Worm (Caenorhabditis elegans) whole organism, L4 larva: ENCODE data around the gene nop-1.

Source experiments
- F26F4.8 ChIP-seq: fragments of 200-800 bp; sonication (Bioruptor generic); conservative IDR thresholded peaks from 2 replicates; pipeline ENCODE4 v1.3.6; 2022; ENCODE audit warnings: missing genetic modification characterization, missing compliant biosample characterization
- F44E2.7 ChIP-seq: fragments of 200-800 bp; sonication (Bioruptor generic); IDR thresholded peaks from 2 replicates; pipeline ENCODE4 v2.1.2; 2022; ENCODE audit warnings: missing genetic modification characterization, missing compliant biosample characterization
- R02D3.7 ChIP-seq: fragments of 150-350 bp; sonication (generic microtip); optimal IDR thresholded peaks from 3 replicates; lab custom pipeline; 2014; ENCODE audit warnings: missing biosample characterization, missing genetic modification characterization
- T20F7.1 ChIP-seq: fragments of 200-800 bp; sonication (Bioruptor generic); optimal IDR thresholded peaks from 2 replicates; lab custom pipeline; 2018; ENCODE audit warnings: mild to moderate bottlenecking, missing genetic modification characterization, missing compliant biosample characterization
- aha-1 ChIP-seq: fragments of 150-350 bp; peaks from one replicate; lab custom pipeline; 2014; ENCODE audit warnings: missing biosample characterization, missing genetic modification characterization
- ceh-20 ChIP-seq: fragments of 200-800 bp; sonication (Bioruptor generic); IDR thresholded peaks from 2 replicates; pipeline ENCODE4 v1.3.6; 2022; ENCODE audit warnings: missing genetic modification reagents, missing genetic modification characterization, missing compliant biosample characterization
- ceh-28 ChIP-seq: fragments of 150-350 bp; optimal IDR thresholded peaks from 2 replicates; lab custom pipeline; 2014; ENCODE audit warnings: missing biosample characterization, missing genetic modification reagents, missing genetic modification characterization
- ceh-44 ChIP-seq: fragments of 200-800 bp; sonication (Bioruptor generic); IDR thresholded peaks from 2 replicates; pipeline ENCODE4 v1.3.6; 2022; ENCODE audit warnings: missing genetic modification reagents, missing genetic modification characterization, missing compliant biosample characterization
- ceh-62 ChIP-seq: sonication (generic microtip); optimal IDR thresholded peaks from 2 replicates; lab custom pipeline; 2017; ENCODE audit warnings: missing biosample characterization, missing genetic modification characterization
- ces-1 ChIP-seq: fragments of 150-350 bp; sonication (generic microtip); optimal IDR thresholded peaks from 4 replicates; lab custom pipeline; 2014; ENCODE audit warnings: missing biosample characterization, missing genetic modification reagents, missing genetic modification characterization
- daf-16 ChIP-seq, 3 experiments: sonication (generic microtip); optimal IDR thresholded peaks; 2 replicates each; lab custom pipeline; 2016 to 2017; ENCODE audit warnings: missing genetic modification characterization in 3 of 3, missing genetic modification reagents in 3 of 3, mild to moderate bottlenecking in 2 of 3, missing compliant biosample characterization in 2 of 3, missing biosample characterization in 1 of 3, moderate library complexity in 1 of 3
- daf-19 ChIP-seq: fragments of 200-800 bp; sonication (Bioruptor generic); conservative IDR thresholded peaks from 2 replicates; pipeline ENCODE4 v1.3.6; 2022; ENCODE audit warnings: missing genetic modification characterization, missing compliant biosample characterization
- dmd-6 ChIP-seq: fragments of 200-800 bp; sonication (Bioruptor generic); IDR thresholded peaks from 2 replicates; pipeline ENCODE4 v1.3.6; 2022; ENCODE audit warnings: missing genetic modification reagents, missing genetic modification characterization, missing compliant biosample characterization
- dmd-8 ChIP-seq: fragments of 200-800 bp; sonication (Bioruptor generic); IDR thresholded peaks from 2 replicates; pipeline ENCODE4 v1.3.6; 2022; ENCODE audit warnings: missing genetic modification characterization, missing compliant biosample characterization
- dpl-1 ChIP-seq: fragments of 150-350 bp; optimal IDR thresholded peaks from 2 replicates; lab custom pipeline; 2014; ENCODE audit warnings: missing biosample characterization, missing genetic modification reagents, missing genetic modification characterization
- fkh-10 ChIP-seq: fragments of 150-350 bp; optimal IDR thresholded peaks from 2 replicates; lab custom pipeline; 2014; ENCODE audit warnings: missing biosample characterization, missing genetic modification reagents, missing genetic modification characterization
- gei-8 ChIP-seq: fragments of 200-800 bp; sonication (Bioruptor generic); optimal IDR thresholded peaks from 2 replicates; lab custom pipeline; 2018; ENCODE audit warnings: mild to moderate bottlenecking, missing genetic modification characterization, missing compliant biosample characterization
- hlh-11 ChIP-seq: fragments of 200-800 bp; sonication (Bioruptor generic); optimal IDR thresholded peaks from 2 replicates; lab custom pipeline; 2018; ENCODE audit warnings: mild to moderate bottlenecking, missing genetic modification characterization, missing compliant biosample characterization
- hlh-30 ChIP-seq: sonication (generic microtip); optimal IDR thresholded peaks from 2 replicates; lab custom pipeline; 2017; ENCODE audit warnings: antibody characterized with exemption, mild to moderate bottlenecking, missing genetic modification characterization, missing compliant biosample characterization; ENCODE audit not compliant: insufficient read depth
- lin-13 ChIP-seq: fragments of 150-350 bp; optimal IDR thresholded peaks from 2 replicates; lab custom pipeline; 2014; ENCODE audit warnings: missing biosample characterization, missing genetic modification reagents, missing genetic modification characterization
- lin-38 ChIP-seq: fragments of 200-800 bp; sonication (Bioruptor generic); IDR thresholded peaks from 2 replicates; pipeline ENCODE4 v1.3.6; 2022; ENCODE audit warnings: missing genetic modification reagents, missing genetic modification characterization, missing compliant biosample characterization
- lsy-2 ChIP-seq, 2 experiments: fragments of 150-350 bp in 1 of 2; sonication (generic microtip) in 1 of 2; optimal IDR thresholded peaks; 2 replicates each; lab custom pipeline; 2014 to 2017; ENCODE audit warnings: missing biosample characterization in 2 of 2, missing genetic modification characterization in 2 of 2
- madf-9 ChIP-seq: fragments of 200-800 bp; sonication (Bioruptor generic); conservative IDR thresholded peaks from 2 replicates; pipeline ENCODE4 v1.3.6; 2022; ENCODE audit warnings: missing genetic modification reagents, missing genetic modification characterization, missing compliant biosample characterization
- nhr-111 ChIP-seq: fragments of 200-800 bp; sonication (Bioruptor generic); optimal IDR thresholded peaks from 2 replicates; lab custom pipeline; 2018; ENCODE audit warnings: mild to moderate bottlenecking, missing genetic modification characterization, missing compliant biosample characterization
- nhr-25 ChIP-seq: sonication (generic microtip); optimal IDR thresholded peaks from 2 replicates; lab custom pipeline; 2017; ENCODE audit warnings: missing genetic modification characterization, mild to moderate bottlenecking, missing compliant biosample characterization, antibody characterized with exemption, moderate library complexity, borderline replicate concordance; ENCODE audit not compliant: insufficient read depth
- nhr-28 ChIP-seq: fragments of 150-350 bp; optimal IDR thresholded peaks from 2 replicates; lab custom pipeline; 2014; ENCODE audit warnings: missing biosample characterization, missing genetic modification characterization
- nhr-42 ChIP-seq: fragments of 200-800 bp; sonication (Bioruptor generic); IDR thresholded peaks from 2 replicates; pipeline ENCODE4 v1.3.6; 2022; ENCODE audit warnings: missing genetic modification characterization, missing compliant biosample characterization
- nhr-48 ChIP-seq: sonication (generic microtip); optimal IDR thresholded peaks from 2 replicates; lab custom pipeline; 2016; ENCODE audit warnings: mild to moderate bottlenecking, missing genetic modification characterization, missing compliant biosample characterization
- pha-4 ChIP-seq, 2 experiments: fragments of 150-350 bp in 1 of 2; fragments of 200-800 bp in 1 of 2; sonication (Bioruptor generic) in 1 of 2; IDR thresholded peaks in 1 of 2; optimal IDR thresholded peaks in 1 of 2; 2 replicates each; pipeline versions ENCODE4 v1.3.6 to Lab custom; 2014 to 2022; ENCODE audit warnings: missing genetic modification characterization in 2 of 2, missing genetic modification reagents in 2 of 2, missing biosample characterization in 1 of 2, missing compliant biosample characterization in 1 of 2
- saeg-2 ChIP-seq: fragments of 200-800 bp; sonication (Bioruptor generic); IDR thresholded peaks from 2 replicates; pipeline ENCODE4 v1.3.6; 2022; ENCODE audit warnings: missing genetic modification reagents, missing genetic modification characterization, missing compliant biosample characterization
- snpc-4 ChIP-seq: fragments of 150-350 bp; optimal IDR thresholded peaks from 2 replicates; lab custom pipeline; 2014; ENCODE audit warnings: missing biosample characterization, missing genetic modification characterization
- spr-1 ChIP-seq: sonication (generic microtip); optimal IDR thresholded peaks from 2 replicates; lab custom pipeline; 2016; ENCODE audit warnings: mild to moderate bottlenecking, missing genetic modification characterization, missing compliant biosample characterization
- spr-3 ChIP-seq: fragments of 200-800 bp; sonication (Bioruptor generic); optimal IDR thresholded peaks from 2 replicates; lab custom pipeline; 2018; ENCODE audit warnings: mild to moderate bottlenecking, missing genetic modification characterization, missing compliant biosample characterization
- tag-97 ChIP-seq: fragments of 200-800 bp; sonication (Bioruptor generic); IDR thresholded peaks from 2 replicates; pipeline ENCODE4 v1.3.6; 2022; ENCODE audit warnings: missing genetic modification characterization, missing compliant biosample characterization
- vab-7 ChIP-seq: fragments of 200-800 bp; sonication (Bioruptor generic); IDR thresholded peaks from 2 replicates; pipeline ENCODE4 v1.3.6; 2022; ENCODE audit warnings: missing genetic modification reagents, missing genetic modification characterization, missing compliant biosample characterization
- zag-1 ChIP-seq: fragments of 150-350 bp; optimal IDR thresholded peaks from 2 replicates; lab custom pipeline; 2014; ENCODE audit warnings: missing biosample characterization, missing genetic modification characterization
- zip-11 ChIP-seq: fragments of 200-800 bp; sonication (Bioruptor generic); IDR thresholded peaks from 2 replicates; pipeline ENCODE4 v1.3.6; 2022; ENCODE audit warnings: missing genetic modification characterization, missing compliant biosample characterization

Gene nop-1

DNA sequence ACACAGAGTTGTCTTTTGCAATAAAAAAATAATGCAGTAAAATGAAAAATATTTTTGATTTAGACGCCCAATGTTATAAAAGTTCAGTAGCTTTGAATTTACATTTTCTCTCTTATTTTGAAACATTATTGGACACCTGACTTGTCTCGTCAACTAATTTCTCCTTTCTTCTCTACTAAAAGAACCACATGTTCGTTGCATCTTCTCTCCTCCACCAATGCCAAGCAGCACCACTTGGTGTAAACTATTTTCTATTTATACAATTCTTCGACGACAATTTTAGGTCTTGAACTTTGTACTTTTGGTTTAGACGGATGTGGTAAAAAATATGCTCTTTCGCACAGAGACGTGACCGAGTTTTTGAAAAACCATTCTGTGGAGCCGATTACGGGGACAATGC lies 27.9 kb upstream of the nop-1 start:
- peak in 1 of 2 experiments; percentile 19 for TF ChIP-seq daf-16 (GFP tag; optimal IDR thresholded peaks at IDR 0.05; lab: Kevin White, UChicago)
- no peak for TF ChIP-seq daf-16 (tag; optimal IDR thresholded peaks at IDR 0.05; lab: Kevin White, UChicago)
- no peak for TF ChIP-seq T20F7.1 (GFP tag; lab: Kevin White, UChicago)
- TF ChIP-seq spr-1 (tag; lab: Kevin White, UChicago) = no peak
- no peak for TF ChIP-seq nhr-48 (tag; lab: Kevin White, UChicago)
- no peak for TF ChIP-seq gei-8 (GFP tag; lab: Kevin White, UChicago)
- peak; percentile 14 for TF ChIP-seq hlh-30

DNA sequence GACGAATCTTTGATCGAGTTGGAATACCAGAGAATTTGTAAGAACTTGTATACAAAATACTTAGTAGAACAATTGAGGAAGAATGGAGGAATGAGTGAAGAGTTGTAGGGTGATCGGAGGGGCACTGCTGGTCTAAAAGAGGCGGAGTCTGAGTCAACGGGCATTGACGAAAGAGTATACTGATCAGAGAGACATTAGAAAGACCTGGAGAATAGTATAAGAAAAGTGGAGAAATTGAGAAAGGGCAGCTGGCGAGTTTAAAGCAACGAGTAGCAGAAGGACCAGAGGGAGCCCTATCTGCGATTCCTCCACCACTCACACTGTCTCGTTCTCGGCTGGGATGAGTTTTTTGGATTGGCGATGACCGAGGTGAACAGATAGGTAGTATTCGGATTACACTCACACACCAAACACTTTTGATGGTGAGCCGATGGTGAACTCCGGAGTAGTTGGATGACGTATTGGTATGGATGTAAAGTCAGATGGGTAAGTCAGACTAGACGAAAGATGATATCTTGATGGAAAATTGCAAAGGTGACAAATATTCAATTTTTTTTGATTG lies 27.0 kb upstream of the nop-1 start, which contains the start of gene EGAP1.5:
Gene EGAP1.5 (plus strand): TSS at position 289 of the 562 bp plus-strand sequence.
- peak; percentile 15 for TF ChIP-seq hlh-11 (tag; lab: Kevin White, UChicago)
- no peak for TF ChIP-seq ceh-20

DNA sequence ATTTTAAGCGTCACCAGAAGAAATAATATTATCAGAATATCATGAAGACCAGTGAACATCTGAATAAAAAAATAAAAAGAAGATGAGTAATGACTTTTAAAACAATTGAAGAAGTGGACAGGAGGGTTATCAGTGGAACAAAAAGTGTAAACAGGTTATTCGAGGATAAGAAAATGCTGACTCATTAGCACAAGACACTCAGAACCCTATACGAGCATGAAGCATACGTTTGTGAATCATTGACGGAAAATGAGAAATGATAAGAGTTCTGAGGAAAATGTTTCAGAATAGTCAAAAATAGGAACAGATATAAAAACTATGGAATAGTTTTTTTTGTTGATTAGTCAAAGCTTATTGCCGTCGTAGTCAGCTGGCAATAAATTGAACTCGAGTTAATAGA lies 25.7 kb upstream of the nop-1 start, which contains the start of gene zmp-1:
Gene zmp-1 (minus strand): TSS at position 101 of the 400 bp plus-strand sequence.
- no peak for TF ChIP-seq vab-7 (GFP tag; lab: Robert Waterston, UW)
- TF ChIP-seq daf-16 (GFP tag; optimal IDR thresholded peaks at IDR 0.05; lab: Kevin White, UChicago) = no peak
- TF ChIP-seq daf-16 (tag; optimal IDR thresholded peaks at IDR 0.05; lab: Kevin White, UChicago) = peak; percentile 67

DNA sequence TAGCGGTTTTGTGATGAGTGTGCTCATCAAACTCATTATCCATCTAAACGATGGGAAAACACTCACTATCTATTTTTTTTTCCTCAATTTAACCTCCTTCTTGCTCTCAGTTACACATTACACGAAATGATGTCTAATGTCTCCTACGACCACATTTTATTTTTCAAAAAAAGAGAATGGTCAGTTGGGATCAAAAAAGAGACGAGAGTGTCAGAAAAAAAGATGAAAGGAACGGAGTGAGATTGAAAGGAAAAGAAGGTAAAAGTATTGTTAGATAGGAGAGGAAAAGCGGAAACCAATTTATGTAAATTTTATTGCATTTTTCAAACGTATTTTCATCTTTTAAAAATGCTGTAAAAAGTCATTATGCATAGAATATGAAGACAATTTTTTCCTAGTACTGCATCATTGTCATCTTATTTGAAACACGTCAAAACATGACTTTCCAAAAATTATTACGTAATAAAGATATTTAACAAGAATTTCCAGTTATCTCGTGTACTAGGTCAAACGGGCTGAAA lies 24.3 kb upstream of the nop-1 start:
- TF ChIP-seq fkh-10 (GFP tag; lab: Kevin White, UChicago) (peak; percentile 59), zip-11 (GFP tag; lab: Robert Waterston, UW) (no peak)

DNA sequence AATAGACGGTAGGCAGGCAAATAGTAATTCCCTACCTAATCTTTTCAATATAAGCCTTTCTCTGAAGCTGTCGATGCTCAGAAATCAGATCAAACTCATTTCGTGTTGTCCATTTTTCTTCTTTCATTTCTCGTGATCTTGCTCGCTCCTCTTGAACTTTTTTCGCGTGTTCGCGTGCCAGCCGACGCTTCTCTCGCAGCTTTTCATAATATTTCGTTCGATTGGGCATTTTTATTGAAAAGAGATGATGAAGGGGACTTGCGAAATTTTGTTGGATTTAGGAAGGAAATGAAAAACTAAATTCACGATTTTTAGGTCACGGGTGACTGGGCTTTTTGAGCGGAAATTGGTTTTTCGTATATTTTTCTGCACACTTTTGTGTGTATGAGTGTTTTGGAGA lies 21.5 kb upstream of the nop-1 start, which contains the start of gene EGAP1.1:
Gene EGAP1.1 (minus strand): TSS at position 229 of the 400 bp plus-strand sequence.
- TF ChIP-seq aha-1 (peak; percentile 70), pha-4 (GFP tag; IDR thresholded peaks at IDR 0.05; lab: Robert Waterston, UW) (no peak), pha-4 (tag; optimal IDR thresholded peaks at IDR 0.05; lab: Kevin White, UChicago) (no peak), dmd-6 (no peak), madf-9 (GFP tag; lab: Robert Waterston, UW) (no peak), hlh-30 (peak; percentile 74), daf-16 (GFP tag; optimal IDR thresholded peaks at IDR 0.05; lab: Kevin White, UChicago) (no peak), daf-16 (tag; optimal IDR thresholded peaks at IDR 0.05; lab: Kevin White, UChicago) (no peak)

DNA sequence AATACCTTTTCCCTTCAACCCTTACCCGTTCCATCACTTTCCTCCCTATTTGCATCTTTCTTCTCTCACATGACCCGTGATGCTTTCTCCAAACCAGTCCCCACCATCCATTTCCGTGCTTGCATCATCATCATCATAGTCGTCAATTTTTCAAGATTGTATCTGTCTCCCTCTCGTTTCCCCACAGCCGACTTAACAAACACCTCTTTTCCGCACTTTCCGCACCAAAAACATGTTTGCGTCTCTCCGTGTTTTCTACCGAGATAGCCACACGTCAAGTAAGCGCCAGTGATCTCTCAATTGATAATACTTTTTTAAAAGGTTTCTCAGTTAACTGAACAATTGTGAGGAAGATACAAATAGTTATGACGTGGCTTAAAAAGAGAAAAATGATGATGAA lies 20.5 kb upstream of the nop-1 start:
- TF ChIP-seq tag-97 (GFP tag; lab: Robert Waterston, UW) (no peak), F44E2.7 (GFP tag; lab: Robert Waterston, UW) (no peak), snpc-4 (tag; lab: Kevin White, UChicago) (no peak), daf-19 (GFP tag; lab: Robert Waterston, UW) (no peak), gei-8 (GFP tag; lab: Kevin White, UChicago) (no peak), ceh-62 (tag; lab: Kevin White, UChicago) (no peak), spr-3 (GFP tag; lab: Kevin White, UChicago) (no peak), lin-13 (GFP tag; lab: Kevin White, UChicago) (no peak), ceh-44 (GFP tag; lab: Robert Waterston, UW) (no peak), aha-1 (peak; percentile 70), lsy-2 (tag; optimal IDR thresholded peaks at IDR 0.05; lab: Kevin White, UChicago) (peak; percentile 35 to 72), vab-7 (GFP tag; lab: Robert Waterston, UW) (no peak), dpl-1 (peak; percentile 31), nhr-28 (tag; lab: Kevin White, UChicago) (peak; percentile 85), ces-1 (GFP tag; lab: Kevin White, UChicago) (no peak), fkh-10 (GFP tag; lab: Kevin White, UChicago) (no peak), nhr-42 (GFP tag; lab: Robert Waterston, UW) (no peak), saeg-2 (GFP tag; lab: Robert Waterston, UW) (0 out of 2 replicates have a peak, but pooled peaks have one; percentile 54), zag-1 (tag; lab: Kevin White, UChicago) (no peak), nhr-111 (GFP tag; lab: Kevin White, UChicago) (no peak), dmd-6 (peak; percentile 46; the same call in 1 of the 2 replicates), R02D3.7 (tag; lab: Kevin White, UChicago) (no peak), nhr-25 (tag; lab: Kevin White, UChicago) (peak; percentile 7), dmd-8 (GFP tag; lab: Robert Waterston, UW) (no peak), ceh-28 (tag; lab: Kevin White, UChicago) (peak; percentile 0), T20F7.1 (GFP tag; lab: Kevin White, UChicago) (no peak), lin-38 (GFP tag; lab: Robert Waterston, UW) (no peak), F26F4.8 (GFP tag; lab: Robert Waterston, UW) (no peak)
